Fruit fly (Drosophila melanogaster) whole organism, embryonic: ENCODE measurements around the gene cysu.

Experiments
- Abd-B ChIP-seq: fragments of 200-800 bp; sonication (Bioruptor generic); optimal IDR thresholded peaks from 2 replicates; lab custom pipeline; 2018; ENCODE audit warnings: missing biosample characterization, mild to moderate bottlenecking, missing genetic modification characterization, moderate library complexity
- Antp ChIP-seq: fragments of 200-800 bp; sonication (Bioruptor generic); optimal IDR thresholded peaks from 3 replicates; lab custom pipeline; 2016; ENCODE audit warnings: missing biosample characterization, missing genetic modification characterization
- Atf-2 ChIP-seq: fragments of 200-800 bp; sonication (Bioruptor generic); optimal IDR thresholded peaks from 2 replicates; lab custom pipeline; 2016; ENCODE audit warnings: missing biosample characterization, missing genetic modification characterization
- CG10462 ChIP-seq: fragments of 200-800 bp; sonication (Bioruptor generic); optimal IDR thresholded peaks from 2 replicates; lab custom pipeline; 2016; ENCODE audit warnings: missing biosample characterization, missing genetic modification characterization
- CG10565 ChIP-seq: fragments of 200-800 bp; sonication (Bioruptor generic); optimal IDR thresholded peaks from 3 replicates; lab custom pipeline; 2016; ENCODE audit warnings: missing biosample characterization, mild to moderate bottlenecking, missing genetic modification characterization
- CG12236 ChIP-seq: fragments of 200-800 bp; sonication (Bioruptor generic); optimal IDR thresholded peaks from 2 replicates; lab custom pipeline; 2016; ENCODE audit warnings: missing biosample characterization, missing genetic modification characterization
- CG15073 ChIP-seq: fragments of 200-800 bp; sonication (Bioruptor generic); optimal IDR thresholded peaks from 2 replicates; lab custom pipeline; 2016; ENCODE audit warnings: missing biosample characterization, missing genetic modification characterization
- CG1647 ChIP-seq: fragments of 200-800 bp; sonication (Bioruptor generic); optimal IDR thresholded peaks from 3 replicates; lab custom pipeline; 2016; ENCODE audit warnings: missing biosample characterization, missing genetic modification characterization
- CG17361 ChIP-seq: fragments of 200-800 bp; sonication (Bioruptor generic); IDR thresholded peaks from 3 replicates; pipeline ENCODE4 v1.3.6; 2022; ENCODE audit warnings: missing biosample characterization, missing genetic modification characterization
- CG2116 ChIP-seq: fragments of 200-800 bp; sonication (Bioruptor generic); optimal IDR thresholded peaks from 3 replicates; lab custom pipeline; 2018; ENCODE audit warnings: missing biosample characterization, mild to moderate bottlenecking, missing genetic modification characterization
- CG2120 ChIP-seq: fragments of 200-800 bp; sonication (Bioruptor generic); optimal IDR thresholded peaks from 3 replicates; lab custom pipeline; 2016; ENCODE audit warnings: missing biosample characterization, missing genetic modification characterization
- CG2889 ChIP-seq: fragments of 200-800 bp; sonication (Bioruptor generic); IDR thresholded peaks from 3 replicates; pipeline ENCODE4 v1.3.6; 2022; ENCODE audit warnings: missing biosample characterization, missing genetic modification characterization
- CG3065 ChIP-seq: fragments of 200-800 bp; sonication (Bioruptor generic); optimal IDR thresholded peaks from 2 replicates; lab custom pipeline; 2016; ENCODE audit warnings: missing biosample characterization, missing genetic modification characterization
- CG3726 ChIP-seq: fragments of 200-800 bp; sonication (Bioruptor generic); IDR thresholded peaks from 3 replicates; pipeline ENCODE4, ENCODE4 v1.3.6; 2022; ENCODE audit warnings: missing biosample characterization, missing genetic modification characterization
- CG4424 ChIP-seq: fragments of 200-800 bp; sonication (Bioruptor generic); optimal IDR thresholded peaks from 3 replicates; lab custom pipeline; 2016; ENCODE audit warnings: missing biosample characterization, missing genetic modification characterization
- CG7839 ChIP-seq: fragments of 200-800 bp; sonication (Bioruptor generic); optimal IDR thresholded peaks from 3 replicates; lab custom pipeline; 2018; ENCODE audit warnings: missing biosample characterization, mild to moderate bottlenecking, missing genetic modification characterization, moderate library complexity
- CG8359 ChIP-seq: fragments of 200-800 bp; sonication (Bioruptor generic); optimal IDR thresholded peaks from 2 replicates; lab custom pipeline; 2017; ENCODE audit warnings: missing biosample characterization, mild to moderate bottlenecking, missing genetic modification characterization, borderline replicate concordance
- CG8765 ChIP-seq: fragments of 200-800 bp; sonication (Bioruptor generic); IDR thresholded peaks from 2 replicates; pipeline ENCODE4 v1.3.6; 2022; ENCODE audit warnings: missing biosample characterization, missing genetic modification characterization
- CG9727 ChIP-seq: fragments of 200-800 bp; sonication (Bioruptor generic); optimal IDR thresholded peaks from 3 replicates; lab custom pipeline; 2017; ENCODE audit warnings: missing biosample characterization, mild to moderate bottlenecking, missing genetic modification characterization
- CTCF ChIP-seq: fragments of 200-800 bp; sonication (Bioruptor generic); optimal IDR thresholded peaks from 2 replicates; lab custom pipeline; 2017; ENCODE audit warnings: missing biosample characterization, mild to moderate bottlenecking, missing genetic modification characterization, moderate library complexity
- Dad ChIP-seq: fragments of 200-800 bp; sonication (Bioruptor generic); optimal IDR thresholded peaks from 3 replicates; lab custom pipeline; 2016; ENCODE audit warnings: missing biosample characterization, missing genetic modification characterization
- Dip2 ChIP-seq: fragments of 200-800 bp; sonication (Bioruptor generic); IDR thresholded peaks from 2 replicates; pipeline ENCODE4 v1.3.6; 2022; ENCODE audit warnings: missing biosample characterization, missing genetic modification characterization
- Drgx ChIP-seq: fragments of 200-800 bp; sonication (Bioruptor generic); IDR thresholded peaks from 2 replicates; pipeline ENCODE4 v1.3.6; 2022; ENCODE audit warnings: missing biosample characterization, missing genetic modification characterization
- Mad ChIP-seq: fragments of 200-800 bp; sonication (Bioruptor generic); optimal IDR thresholded peaks from 2 replicates; lab custom pipeline; 2016; ENCODE audit warnings: missing biosample characterization, missing genetic modification characterization
- NC2α ChIP-seq: fragments of 200-800 bp; sonication (Bioruptor generic); optimal IDR thresholded peaks from 2 replicates; lab custom pipeline; 2016; ENCODE audit warnings: missing biosample characterization, missing genetic modification characterization
- Nf-YA ChIP-seq: fragments of 200-800 bp; sonication (Bioruptor generic); IDR thresholded peaks from 2 replicates; pipeline ENCODE4 v1.3.6; 2022; ENCODE audit warnings: missing biosample characterization, missing genetic modification characterization
- Nf-YB ChIP-seq: fragments of 200-800 bp; sonication (Bioruptor generic); optimal IDR thresholded peaks from 3 replicates; lab custom pipeline; 2019; ENCODE audit warnings: missing biosample characterization, mild to moderate bottlenecking, missing genetic modification characterization, moderate library complexity
- Pdp1 ChIP-seq, 2 experiments: fragments of 200-800 bp; sonication (Bioruptor generic); optimal IDR thresholded peaks; 3 replicates each; lab custom pipeline; 2016; ENCODE audit warnings: missing biosample characterization in 2 of 2, missing genetic modification characterization in 2 of 2, mild to moderate bottlenecking in 1 of 2, moderate library complexity in 1 of 2
- Trl ChIP-seq, 3 experiments: fragments of >200 bp in 2 of 3; fragments of 200-800 bp in 1 of 3; sonication (Bioruptor generic) in 1 of 3; optimal IDR thresholded peaks; 2 replicates in 1 of 3; 3 replicates in 2 of 3; lab custom pipeline; 2016 to 2017; ENCODE audit warnings: missing biosample characterization in 1 of 3, missing genetic modification characterization in 1 of 3
- Xrp1 ChIP-seq: fragments of 200-800 bp; sonication (Bioruptor generic); IDR thresholded peaks from 2 replicates; pipeline ENCODE4 v1.3.6; 2022; ENCODE audit warnings: missing biosample characterization, missing genetic modification characterization
- ac ChIP-seq: fragments of 200-800 bp; sonication (Bioruptor generic); optimal IDR thresholded peaks from 3 replicates; lab custom pipeline; 2017; ENCODE audit warnings: missing biosample characterization, mild to moderate bottlenecking, missing genetic modification characterization
- az2 ChIP-seq: fragments of 200-800 bp; sonication (Bioruptor generic); optimal IDR thresholded peaks from 3 replicates; lab custom pipeline; 2016; ENCODE audit warnings: missing biosample characterization, missing genetic modification characterization
- cas ChIP-seq: fragments of 200-800 bp; sonication (Bioruptor generic); IDR thresholded peaks from 2 replicates; pipeline ENCODE4 v1.3.6; 2022; ENCODE audit warnings: missing biosample characterization, missing genetic modification characterization
- chm ChIP-seq: fragments of 200-800 bp; sonication (Bioruptor generic); IDR thresholded peaks from 2 replicates; pipeline ENCODE4 v1.3.6; 2022; ENCODE audit warnings: missing biosample characterization, missing genetic modification characterization
- corto ChIP-seq: fragments of 200-800 bp; sonication (Bioruptor generic); optimal IDR thresholded peaks from 2 replicates; lab custom pipeline; 2016; ENCODE audit warnings: missing biosample characterization, mild to moderate bottlenecking, missing genetic modification characterization, moderate library complexity
- fd102C ChIP-seq: fragments of 200-800 bp; sonication (Bioruptor generic); optimal IDR thresholded peaks from 2 replicates; lab custom pipeline; 2018; ENCODE audit warnings: missing biosample characterization, mild to moderate bottlenecking, missing genetic modification characterization, moderate library complexity
- fd3F ChIP-seq: fragments of 200-800 bp; sonication (Bioruptor generic); optimal IDR thresholded peaks from 2 replicates; lab custom pipeline; 2018; ENCODE audit warnings: missing biosample characterization, mild to moderate bottlenecking, missing genetic modification characterization, moderate library complexity
- grn ChIP-seq: fragments of 200-800 bp; sonication (Bioruptor generic); optimal IDR thresholded peaks from 3 replicates; lab custom pipeline; 2017; ENCODE audit warnings: missing biosample characterization, missing genetic modification characterization
- ham ChIP-seq: fragments of 200-800 bp; sonication (Bioruptor generic); IDR thresholded peaks from 2 replicates; pipeline ENCODE4 v1.3.6; 2022; ENCODE audit warnings: missing biosample characterization, missing genetic modification characterization
- hbn ChIP-seq: fragments of 200-800 bp; sonication (Bioruptor generic); IDR thresholded peaks from 2 replicates; pipeline ENCODE4 v1.3.6; 2022; ENCODE audit warnings: missing biosample characterization, missing genetic modification characterization; ENCODE audit not compliant: partially characterized antibody
- jing ChIP-seq: fragments of 200-800 bp; sonication (Bioruptor generic); optimal IDR thresholded peaks from 2 replicates; lab custom pipeline; 2018; ENCODE audit warnings: missing biosample characterization, mild to moderate bottlenecking, missing genetic modification characterization
- lbe ChIP-seq: fragments of 200-800 bp; sonication (Bioruptor generic); optimal IDR thresholded peaks from 2 replicates; lab custom pipeline; 2016; ENCODE audit warnings: missing biosample characterization, mild to moderate bottlenecking, missing genetic modification characterization
- p53 ChIP-seq: fragments of 200-800 bp; sonication (Bioruptor generic); optimal IDR thresholded peaks from 2 replicates; lab custom pipeline; 2016; ENCODE audit warnings: missing biosample characterization, missing genetic modification characterization
- pros ChIP-seq: fragments of 200-800 bp; sonication (Bioruptor generic); optimal IDR thresholded peaks from 3 replicates; lab custom pipeline; 2019; ENCODE audit warnings: missing biosample characterization, mild to moderate bottlenecking, missing genetic modification characterization, moderate library complexity
- rib ChIP-seq: fragments of 200-800 bp; sonication (Bioruptor generic); IDR thresholded peaks from 2 replicates; pipeline ENCODE4 v1.3.6; 2022; ENCODE audit warnings: missing biosample characterization, missing genetic modification characterization
- sc ChIP-seq, 3 experiments: fragments of >200 bp in 2 of 3; fragments of 200-800 bp in 1 of 3; sonication (Bioruptor generic) in 1 of 3; optimal IDR thresholded peaks; 2 replicates in 2 of 3; 3 replicates in 1 of 3; lab custom pipeline; 2017; ENCODE audit warnings: mild to moderate bottlenecking in 1 of 3, missing biosample characterization in 1 of 3, missing genetic modification characterization in 1 of 3, missing genetic modification reagents in 1 of 3
- sens-2 ChIP-seq: fragments of 200-800 bp; sonication (Bioruptor generic); IDR thresholded peaks from 2 replicates; pipeline ENCODE4 v1.3.6; 2022; ENCODE audit warnings: missing biosample characterization, missing genetic modification characterization
- slou ChIP-seq: fragments of 200-800 bp; sonication (Bioruptor generic); optimal IDR thresholded peaks from 3 replicates; lab custom pipeline; 2016; ENCODE audit warnings: missing biosample characterization, missing genetic modification characterization
- wdn ChIP-seq: fragments of 200-800 bp; sonication (Bioruptor generic); IDR thresholded peaks from 2 replicates; pipeline ENCODE4 v1.3.6; 2022; ENCODE audit warnings: missing biosample characterization, missing genetic modification characterization
- z ChIP-seq: fragments of 200-800 bp; sonication (Bioruptor generic); IDR thresholded peaks from 3 replicates; pipeline ENCODE4 v1.3.6; 2022; ENCODE audit warnings: missing biosample characterization, missing genetic modification characterization
- zf30C ChIP-seq: fragments of 200-800 bp; sonication (Bioruptor generic); optimal IDR thresholded peaks from 3 replicates; lab custom pipeline; 2018; ENCODE audit warnings: missing biosample characterization, mild to moderate bottlenecking, missing genetic modification characterization

cysu gene

dm6 chr3R:17402434-17402833 is 23.1 kb upstream of the cysu start, which contains the start of gene Sur-8 (continued):
- TF ChIP-seq Nf-YA (GFP tag; lab: Robert Waterston, UW) (no peak), grn (GFP tag; lab: Kevin White, UChicago) (peak; percentile 8), CG2889 (no peak), rib (GFP tag; lab: Robert Waterston, UW) (peak; percentile 40; the same call in 1 of the 2 replicates), CG7839 (tag; lab: Kevin White, UChicago) (peak; percentile 69), Pdp1 (GFP tag; optimal IDR thresholded peaks at IDR 0.05; lab: Kevin White, UChicago) (peak; percentile 54 to 69), CG15073 (GFP tag; lab: Kevin White, UChicago) (no peak), Antp (GFP tag; lab: Kevin White, UChicago) (peak; percentile 70), fd3F (peak; percentile 29), CG12236 (GFP tag; lab: Kevin White, UChicago) (no peak), p53 (GFP tag; lab: Kevin White, UChicago) (peak; percentile 9), CG4424 (GFP tag; lab: Kevin White, UChicago) (peak; percentile 58), ham (GFP tag; lab: Robert Waterston, UW) (no peak; the same call in 1 of the 2 replicates), fd102C (GFP tag; lab: Kevin White, UChicago) (no peak), Dip2 (GFP tag; lab: Robert Waterston, UW) (no peak), CG10565 (GFP tag; lab: Kevin White, UChicago) (no peak), corto (no peak), Trl (optimal IDR thresholded peaks at IDR 0.05; lab: Kevin White, UChicago) (no peak), Trl (GFP tag; optimal IDR thresholded peaks at IDR 0.05; lab: Kevin White, UChicago) (peak; percentile 72), sc (optimal IDR thresholded peaks at IDR 0.05; lab: Kevin White, UChicago) (no peak), sc (GFP tag; optimal IDR thresholded peaks at IDR 0.05; lab: Kevin White, UChicago) (no peak), Xrp1 (GFP tag; lab: Robert Waterston, UW) (peak; percentile 36; the same call in 1 of the 2 replicates), CG10462 (no peak), cas (GFP tag; lab: Robert Waterston, UW) (0 out of 2 replicates have a peak, but pooled peaks have one; percentile 24), sens-2 (no peak), NC2α (GFP tag; lab: Kevin White, UChicago) (peak; percentile 42), CG3065 (GFP tag; lab: Kevin White, UChicago) (no peak), az2 (peak; percentile 76), CG3726 (GFP tag; lab: Robert Waterston, UW) (peak; percentile 56; the same call in 2 of the 3 replicates), CG8359 (GFP tag; lab: Kevin White, UChicago) (peak; percentile 47), CG1647 (GFP tag; lab: Kevin White, UChicago) (peak; percentile 55), Atf-2 (peak; percentile 65), CTCF (GFP tag; lab: Kevin White, UChicago) (peak; percentile 98), CG2116 (GFP tag; lab: Kevin White, UChicago) (peak; percentile 54), pros (GFP tag; lab: Kevin White, UChicago) (no peak), CG8765 (GFP tag; lab: Robert Waterston, UW) (no peak), CG2120 (GFP tag; lab: Kevin White, UChicago) (peak; percentile 64), Mad (GFP tag; lab: Kevin White, UChicago) (peak; percentile 40), wdn (no peak), jing (GFP tag; lab: Kevin White, UChicago) (no peak), z (GFP tag; lab: Robert Waterston, UW) (no peak), CG9727 (GFP tag; lab: Kevin White, UChicago) (peak; percentile 33), slou (peak; percentile 17), Drgx (GFP tag; lab: Robert Waterston, UW) (no peak), ac (no peak), zf30C (GFP tag; lab: Kevin White, UChicago) (no peak), Nf-YB (GFP tag; lab: Kevin White, UChicago) (no peak), lbe (GFP tag; lab: Kevin White, UChicago) (no peak), Abd-B (no peak), Dad (GFP tag; lab: Kevin White, UChicago) (peak; percentile 10), CG17361 (peak; percentile 65; the same call in 2 of the 3 replicates), hbn (GFP tag; lab: Robert Waterston, UW) (no peak), chm (no peak)
